Worm (Caenorhabditis elegans) whole organism, L1 larva: ENCODE measurements around the gene srh-215.

Source experiments
- C04F5.9 ChIP-seq: sonication (generic microtip); optimal IDR thresholded peaks from 2 replicates; lab custom pipeline; 2016; ENCODE audit warnings: missing genetic modification characterization, missing compliant biosample characterization
- C16A3.4 ChIP-seq: fragments of 150-350 bp; optimal IDR thresholded peaks from 2 replicates; lab custom pipeline; 2014; ENCODE audit warnings: missing biosample characterization, missing genetic modification characterization
- Y116A8C.19 ChIP-seq: sonication (generic microtip); optimal IDR thresholded peaks from 2 replicates; lab custom pipeline; 2016; ENCODE audit warnings: missing compliant biosample characterization, missing genetic modification characterization, borderline replicate concordance
- aha-1 ChIP-seq: fragments of 150-350 bp; optimal IDR thresholded peaks from 2 replicates; lab custom pipeline; 2014; ENCODE audit warnings: missing biosample characterization, missing genetic modification characterization
- ama-1 ChIP-seq: fragments of 150-350 bp; optimal IDR thresholded peaks from 2 replicates; lab custom pipeline; 2014
- ceh-82 ChIP-seq, 3 experiments: fragments of 150-350 bp in 1 of 3; sonication (generic microtip) in 2 of 3; optimal IDR thresholded peaks; 2 replicates each; lab custom pipeline; 2014 to 2017; ENCODE audit warnings: missing biosample characterization in 3 of 3, missing genetic modification characterization in 3 of 3
- dsc-1 ChIP-seq: sonication (generic microtip); optimal IDR thresholded peaks from 2 replicates; lab custom pipeline; 2016; ENCODE audit warnings: mild to moderate bottlenecking, missing genetic modification characterization, missing compliant biosample characterization
- efl-1 ChIP-seq, 4 experiments: fragments of 150-350 bp; optimal IDR thresholded peaks in 3 of 4; peaks in 1 of 4; 1 replicate in 1 of 4; 2 replicates in 3 of 4; lab custom pipeline; 2014; ENCODE audit warnings: missing biosample characterization in 2 of 4, missing genetic modification characterization in 2 of 4, missing genetic modification reagents in 2 of 4
- elt-2 ChIP-seq: sonication (generic microtip); optimal IDR thresholded peaks from 2 replicates; lab custom pipeline; 2016; ENCODE audit warnings: missing genetic modification characterization, mild to moderate bottlenecking, inconsistent platforms, missing compliant biosample characterization, missing genetic modification reagents
- ets-5 ChIP-seq: fragments of 200-800 bp; sonication (Bioruptor generic); IDR thresholded peaks from 2 replicates; pipeline ENCODE4 v1.3.6; 2022; ENCODE audit warnings: missing genetic modification characterization, missing compliant biosample characterization
- fkh-4 ChIP-seq: sonication (generic microtip); optimal IDR thresholded peaks from 2 replicates; lab custom pipeline; 2016; ENCODE audit warnings: missing compliant biosample characterization, missing genetic modification characterization, borderline replicate concordance
- hlh-17 ChIP-seq: fragments of 200-800 bp; sonication (Bioruptor generic); optimal IDR thresholded peaks from 2 replicates; lab custom pipeline; 2018; ENCODE audit warnings: missing genetic modification characterization, mild to moderate bottlenecking, missing compliant biosample characterization, moderate library complexity, borderline replicate concordance
- hlh-4 ChIP-seq: sonication (generic microtip); optimal IDR thresholded peaks from 2 replicates; lab custom pipeline; 2016; ENCODE audit warnings: mild to moderate bottlenecking, missing genetic modification characterization, missing compliant biosample characterization
- hpl-2 ChIP-seq: fragments of 150-350 bp; optimal IDR thresholded peaks from 2 replicates; lab custom pipeline; 2014; ENCODE audit warnings: missing biosample characterization, missing genetic modification reagents, missing genetic modification characterization
- isw-1 ChIP-seq: fragments of 200-800 bp; sonication (Bioruptor generic); IDR thresholded peaks from 2 replicates; pipeline ENCODE4 v1.3.6; 2022; ENCODE audit warnings: missing genetic modification characterization, missing compliant biosample characterization
- lin-13 ChIP-seq: fragments of 150-350 bp; optimal IDR thresholded peaks from 2 replicates; lab custom pipeline; 2014; ENCODE audit warnings: missing biosample characterization, missing genetic modification reagents, missing genetic modification characterization
- lin-14 ChIP-seq: fragments of 200-800 bp; sonication (Bioruptor generic); optimal IDR thresholded peaks from 2 replicates; lab custom pipeline; 2018; ENCODE audit warnings: mild to moderate bottlenecking, missing genetic modification characterization, moderate library complexity, missing compliant biosample characterization
- lin-15B ChIP-seq: fragments of 150-350 bp; sonication (generic microtip); optimal IDR thresholded peaks from 3 replicates; lab custom pipeline; 2014; ENCODE audit warnings: missing biosample characterization, missing genetic modification characterization
- lin-39 ChIP-seq: fragments of 150-350 bp; optimal IDR thresholded peaks from 2 replicates; lab custom pipeline; 2014; ENCODE audit warnings: missing biosample characterization, missing genetic modification reagents, missing genetic modification characterization
- lir-3 ChIP-seq: sonication (generic microtip); optimal IDR thresholded peaks from 2 replicates; lab custom pipeline; 2016; ENCODE audit warnings: mild to moderate bottlenecking, missing genetic modification characterization, moderate library complexity, missing compliant biosample characterization; ENCODE audit not compliant: poor library complexity
- nhr-12 ChIP-seq: sonication (generic microtip); optimal IDR thresholded peaks from 2 replicates; lab custom pipeline; 2017; ENCODE audit warnings: missing biosample characterization, missing genetic modification characterization
- nhr-47 ChIP-seq: sonication (generic microtip); optimal IDR thresholded peaks from 2 replicates; lab custom pipeline; 2016; ENCODE audit warnings: mild to moderate bottlenecking, missing genetic modification characterization, moderate library complexity, missing compliant biosample characterization
- nhr-71 ChIP-seq: sonication (generic microtip); optimal IDR thresholded peaks from 2 replicates; lab custom pipeline; 2016; ENCODE audit warnings: mild to moderate bottlenecking, missing genetic modification characterization, moderate library complexity, missing compliant biosample characterization
- nhr-76 ChIP-seq: sonication (generic microtip); optimal IDR thresholded peaks from 2 replicates; lab custom pipeline; 2017; ENCODE audit warnings: missing biosample characterization, missing genetic modification characterization
- nhr-77 ChIP-seq: fragments of 150-350 bp; optimal IDR thresholded peaks from 2 replicates; lab custom pipeline; 2014; ENCODE audit warnings: missing biosample characterization, missing genetic modification characterization
- nhr-84 ChIP-seq: sonication (generic microtip); optimal IDR thresholded peaks from 2 replicates; lab custom pipeline; 2017; ENCODE audit warnings: missing biosample characterization, missing genetic modification characterization
- nhr-85 ChIP-seq: sonication (generic microtip); peaks from one replicate; lab custom pipeline; 2016; ENCODE audit warnings: missing genetic modification characterization, inconsistent platforms, missing compliant biosample characterization
- nhr-90 ChIP-seq: sonication (generic microtip); optimal IDR thresholded peaks from 2 replicates; lab custom pipeline; 2016; ENCODE audit warnings: mild to moderate bottlenecking, missing genetic modification characterization, missing compliant biosample characterization; ENCODE audit not compliant: poor library complexity
- pax-3 ChIP-seq: fragments of 200-800 bp; sonication (Bioruptor generic); optimal IDR thresholded peaks from 2 replicates; lab custom pipeline; 2018; ENCODE audit warnings: mild to moderate bottlenecking, missing genetic modification characterization, moderate library complexity, missing compliant biosample characterization
- pqm-1 ChIP-seq: sonication (generic microtip); optimal IDR thresholded peaks from 3 replicates; lab custom pipeline; 2017; ENCODE audit warnings: missing biosample characterization, missing genetic modification characterization
- rnt-1 ChIP-seq: sonication (generic microtip); optimal IDR thresholded peaks from 2 replicates; lab custom pipeline; 2016; ENCODE audit warnings: mild to moderate bottlenecking, missing genetic modification characterization, moderate library complexity, missing compliant biosample characterization
- skn-1 ChIP-seq: fragments of 150-350 bp; optimal IDR thresholded peaks from 2 replicates; lab custom pipeline; 2014; ENCODE audit warnings: missing biosample characterization, missing genetic modification characterization
- unc-30 ChIP-seq: sonication (generic microtip); optimal IDR thresholded peaks from 2 replicates; lab custom pipeline; 2017; ENCODE audit warnings: missing biosample characterization, missing genetic modification characterization
- unc-62 ChIP-seq: fragments of 150-350 bp; optimal IDR thresholded peaks from 2 replicates; lab custom pipeline; 2014; ENCODE audit warnings: missing biosample characterization, missing genetic modification reagents, missing genetic modification characterization
- unc-98 ChIP-seq: fragments of 200-800 bp; sonication (Bioruptor generic); IDR thresholded peaks from 2 replicates; pipeline ENCODE4 v1.3.6; 2022; ENCODE audit warnings: missing genetic modification characterization, missing compliant biosample characterization
- vab-15 ChIP-seq: sonication (generic microtip); optimal IDR thresholded peaks from 2 replicates; lab custom pipeline; 2017; ENCODE audit warnings: missing genotype, mild to moderate bottlenecking, missing genetic modification characterization, missing compliant biosample characterization
- zag-1 ChIP-seq: fragments of 150-350 bp; optimal IDR thresholded peaks from 2 replicates; lab custom pipeline; 2014; ENCODE audit warnings: missing biosample characterization, missing genetic modification characterization
- zip-4 ChIP-seq: fragments of 200-800 bp; sonication (Bioruptor generic); optimal IDR thresholded peaks from 2 replicates; lab custom pipeline; 2018; ENCODE audit warnings: mild to moderate bottlenecking, missing genetic modification characterization, moderate library complexity, missing compliant biosample characterization

The srh-215 gene

DNA sequence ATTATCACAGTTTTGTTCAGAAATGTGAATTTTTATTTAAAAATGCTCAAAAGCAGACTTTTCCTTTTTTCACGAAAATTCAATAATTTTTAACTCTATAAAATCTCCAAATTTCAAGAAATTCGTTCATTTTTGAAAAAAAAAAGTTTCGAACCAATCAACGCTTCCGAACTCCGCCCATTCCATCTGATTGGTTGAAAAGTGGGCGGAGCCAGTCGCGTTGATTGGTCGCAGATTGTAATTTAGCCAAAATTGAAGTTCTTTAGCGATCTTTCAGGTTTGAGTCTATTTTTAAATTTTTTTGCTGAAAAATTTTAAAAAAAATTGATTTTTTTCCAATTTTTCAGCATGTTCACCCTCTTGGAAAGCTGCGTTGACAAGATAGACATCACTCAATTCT lies 19.4 kb downstream of the srh-215 start:
- TF ChIP-seq pqm-1 (no peak), efl-1 (optimal IDR thresholded peaks at IDR 0.05; lab: Kevin White, UChicago) (no peak), efl-1 (GFP tag; optimal IDR thresholded peaks at IDR 0.05 in 1 of 2; lab: Kevin White, UChicago) (no peak), unc-62 (GFP tag; lab: Kevin White, UChicago) (no peak), nhr-71 (tag; lab: Kevin White, UChicago) (no peak), unc-98 (no peak), ets-5 (GFP tag; lab: Robert Waterston, UW) (no peak), elt-2 (tag; lab: Kevin White, UChicago) (no peak), unc-30 (no peak), nhr-85 (no peak), vab-15 (tag; lab: Kevin White, UChicago) (no peak), C16A3.4 (tag; lab: Kevin White, UChicago) (no peak)

DNA sequence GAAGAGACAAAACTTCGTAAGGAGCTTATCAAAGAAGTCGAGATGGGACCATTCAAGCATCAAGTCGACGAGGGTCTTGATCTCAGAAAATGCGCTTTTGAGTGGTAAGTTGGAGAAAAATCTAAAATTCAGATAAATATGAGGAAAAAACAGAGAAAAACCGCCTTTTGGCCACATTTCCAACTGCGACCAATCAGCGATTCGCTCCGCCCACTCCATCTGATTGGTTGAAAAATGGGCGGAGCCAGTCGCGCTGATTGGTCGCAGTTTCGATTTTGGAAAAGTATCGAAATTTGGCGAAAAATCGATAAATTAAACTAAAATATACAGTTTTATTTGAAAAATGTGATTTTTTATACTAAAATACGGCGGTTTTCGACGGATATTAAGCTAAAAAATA lies 20.0 kb downstream of the srh-215 start:
- TF ChIP-seq zip-4 (GFP tag; lab: Kevin White, UChicago) = no peak
- no peak for TF ChIP-seq unc-62 (GFP tag; lab: Kevin White, UChicago)
- no peak for TF ChIP-seq rnt-1
- TF ChIP-seq hlh-4 (tag; lab: Kevin White, UChicago) = no peak
- TF ChIP-seq nhr-76 (tag; lab: Kevin White, UChicago) = no peak
- no peak for TF ChIP-seq nhr-90 (tag; lab: Kevin White, UChicago)
- no peak for TF ChIP-seq nhr-47
- TF ChIP-seq lin-15B (tag; lab: Kevin White, UChicago) = no peak
- no peak for TF ChIP-seq pax-3 (tag; lab: Kevin White, UChicago)
- no peak for TF ChIP-seq hpl-2 (GFP tag; lab: Kevin White, UChicago)
- no peak for TF ChIP-seq lin-13
- no peak for TF ChIP-seq ets-5 (GFP tag; lab: Robert Waterston, UW)

DNA sequence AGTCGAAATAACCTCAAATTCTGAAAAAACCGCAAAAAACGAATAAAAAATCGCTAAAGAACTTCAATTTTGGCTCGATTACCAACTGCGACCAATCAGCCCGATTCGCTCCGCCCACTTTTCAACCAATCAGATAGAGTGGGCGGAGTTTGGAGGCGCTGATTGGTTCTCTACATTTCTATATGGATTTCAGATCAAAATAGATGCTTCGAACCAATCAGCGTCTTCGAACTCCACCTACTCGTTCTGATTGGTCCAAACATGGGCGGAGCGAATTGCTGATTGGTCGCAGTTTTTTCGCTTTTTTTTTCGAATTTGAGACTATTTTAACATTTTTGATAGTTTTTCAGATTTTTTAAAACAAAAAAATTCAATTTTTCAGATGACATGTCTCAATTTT lies 23.7 kb downstream of the srh-215 start:
- TF ChIP-seq lin-39 (no peak), fkh-4 (tag; lab: Kevin White, UChicago) (no peak), C04F5.9 (tag; lab: Kevin White, UChicago) (no peak), lin-14 (GFP tag; lab: Kevin White, UChicago) (no peak), ceh-82 (tag; optimal IDR thresholded peaks at IDR 0.05; lab: Kevin White, UChicago) (no peak), nhr-90 (tag; lab: Kevin White, UChicago) (no peak), nhr-84 (no peak), Y116A8C.19 (tag; lab: Kevin White, UChicago) (no peak), hlh-17 (GFP tag; lab: Kevin White, UChicago) (no peak)
- TF ChIP-seq, all 84 proteins: peak for 0

DNA sequence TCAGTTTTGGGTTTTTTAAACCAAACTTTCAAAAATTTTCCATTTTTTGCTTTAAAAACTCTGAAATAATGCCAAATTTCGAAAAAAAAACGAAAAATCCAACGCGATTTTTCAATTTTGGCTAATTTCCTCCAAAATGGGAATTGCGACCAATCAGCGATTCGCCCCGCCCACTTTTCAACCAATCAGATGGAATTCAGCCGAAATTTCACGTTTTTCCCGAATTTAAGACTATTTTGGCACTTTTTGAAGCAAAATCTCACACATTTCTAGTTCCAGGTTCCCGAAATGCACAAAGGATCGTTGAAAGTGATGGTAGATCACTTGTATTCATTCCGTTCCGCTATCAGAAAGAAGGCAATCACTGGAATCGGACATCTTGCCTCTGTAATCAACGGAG lies 27.0 kb downstream of the srh-215 start:
- no peak for TF ChIP-seq nhr-77 (tag; lab: Kevin White, UChicago)
- TF ChIP-seq vab-15 (tag; lab: Kevin White, UChicago) = no peak
- no peak for TF ChIP-seq unc-98
- no peak for TF ChIP-seq lin-15B (tag; lab: Kevin White, UChicago)
- TF ChIP-seq nhr-12 = no peak
- no peak for TF ChIP-seq lir-3
- TF ChIP-seq zag-1 (tag; lab: Kevin White, UChicago) = no peak
- no peak for TF ChIP-seq ama-1
- no peak for TF ChIP-seq dsc-1 (tag; lab: Kevin White, UChicago)
- TF ChIP-seq aha-1 = no peak

DNA sequence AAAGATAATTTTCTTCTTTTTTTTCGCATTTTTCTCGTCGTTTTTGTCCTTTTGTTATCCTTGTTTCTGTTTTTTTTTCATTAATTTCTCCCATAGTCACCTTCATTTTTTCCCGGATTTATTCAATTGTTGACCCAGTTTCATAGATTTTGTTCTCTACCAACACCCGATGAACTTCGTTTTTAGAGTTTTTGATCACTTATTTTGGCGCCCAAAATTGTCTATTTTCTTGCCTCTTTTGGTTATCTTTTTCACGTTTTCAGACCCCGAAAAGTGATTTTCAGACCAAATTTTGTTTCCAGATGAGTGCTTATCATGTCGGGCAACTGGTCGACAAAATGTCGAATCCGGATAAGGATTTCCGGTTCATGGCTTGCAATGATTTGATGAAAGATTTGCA lies 29.2 kb downstream of the srh-215 start, which contains the start of gene cand-1:
Gene cand-1, plus strand, starts transcription at position 301 of the 400 bp plus-strand sequence.
- no peak for TF ChIP-seq isw-1 (GFP tag; lab: Robert Waterston, UW)
- no peak for TF ChIP-seq skn-1 (tag; lab: Kevin White, UChicago)
- no peak for TF ChIP-seq unc-30
